Fruit fly (Drosophila melanogaster) whole organism, embryonic: ENCODE measurements around the gene CG12728.

Source experiments
- Atf-2 ChIP-seq: fragments of 200-800 bp; sonication (Bioruptor generic); optimal IDR thresholded peaks from 2 replicates; lab custom pipeline; 2016; ENCODE audit warnings: missing biosample characterization, missing genetic modification characterization
- Bdp1 ChIP-seq: fragments of 200-800 bp; sonication (Bioruptor generic); optimal IDR thresholded peaks from 3 replicates; lab custom pipeline; 2016; ENCODE audit warnings: missing biosample characterization, missing genetic modification characterization
- CG10565 ChIP-seq: fragments of 200-800 bp; sonication (Bioruptor generic); optimal IDR thresholded peaks from 3 replicates; lab custom pipeline; 2016; ENCODE audit warnings: missing biosample characterization, mild to moderate bottlenecking, missing genetic modification characterization
- CG11085 ChIP-seq: fragments of 200-800 bp; sonication (Bioruptor generic); IDR thresholded peaks from 2 replicates; pipeline ENCODE4 v1.3.6; 2022; ENCODE audit warnings: missing biosample characterization, missing genetic modification characterization
- CG12744 ChIP-seq: fragments of 200-800 bp; sonication (Bioruptor generic); optimal IDR thresholded peaks from 2 replicates; lab custom pipeline; 2016; ENCODE audit warnings: missing biosample characterization, missing genetic modification characterization
- CG12942 ChIP-seq: fragments of 200-800 bp; sonication (Bioruptor generic); optimal IDR thresholded peaks from 3 replicates; lab custom pipeline; 2016; ENCODE audit warnings: missing biosample characterization, missing genetic modification characterization
- CG17612 ChIP-seq: fragments of 200-800 bp; sonication (Bioruptor generic); IDR thresholded peaks from 2 replicates; pipeline ENCODE4 v1.3.6; 2022; ENCODE audit warnings: missing biosample characterization, missing genetic modification characterization
- CG31441 ChIP-seq: fragments of 200-800 bp; sonication (Bioruptor generic); IDR thresholded peaks from 2 replicates; pipeline ENCODE4 v1.3.6; 2022; ENCODE audit warnings: missing biosample characterization, missing genetic modification characterization
- CG3163 ChIP-seq: fragments of 200-800 bp; sonication (Bioruptor generic); optimal IDR thresholded peaks from 3 replicates; lab custom pipeline; 2016; ENCODE audit warnings: missing biosample characterization, missing genetic modification characterization
- CG33557 ChIP-seq: fragments of 200-800 bp; sonication (Bioruptor generic); optimal IDR thresholded peaks from 2 replicates; lab custom pipeline; 2019; ENCODE audit warnings: missing biosample characterization, mild to moderate bottlenecking, missing genetic modification characterization, moderate library complexity
- CG42726 ChIP-seq: fragments of 200-800 bp; sonication (Bioruptor generic); IDR thresholded peaks from 2 replicates; pipeline ENCODE4 v1.3.6; 2022; ENCODE audit warnings: missing biosample characterization, missing genetic modification characterization; ENCODE audit not compliant: partially characterized antibody
- CG4707 ChIP-seq: fragments of 200-800 bp; sonication (Bioruptor generic); optimal IDR thresholded peaks from 2 replicates; lab custom pipeline; 2018; ENCODE audit warnings: missing biosample characterization, mild to moderate bottlenecking, missing genetic modification characterization, moderate library complexity
- CG4854 ChIP-seq: fragments of 200-800 bp; sonication (Bioruptor generic); optimal IDR thresholded peaks from 2 replicates; lab custom pipeline; 2016; ENCODE audit warnings: missing biosample characterization, missing genetic modification characterization, inconsistent platforms
- CG6272 ChIP-seq: fragments of 200-800 bp; sonication (Bioruptor generic); IDR thresholded peaks from 2 replicates; pipeline ENCODE4 v1.3.6; 2022; ENCODE audit warnings: missing biosample characterization, missing genetic modification characterization
- CG6654 ChIP-seq: fragments of 200-800 bp; sonication (Bioruptor generic); optimal IDR thresholded peaks from 2 replicates; lab custom pipeline; 2017; ENCODE audit warnings: missing biosample characterization, mild to moderate bottlenecking, missing genetic modification characterization
- CG6765 ChIP-seq: fragments of 200-800 bp; sonication (Bioruptor generic); optimal IDR thresholded peaks from 3 replicates; lab custom pipeline; 2017; ENCODE audit warnings: missing biosample characterization, mild to moderate bottlenecking, missing genetic modification characterization
- CG8388 ChIP-seq: fragments of 200-800 bp; sonication (Bioruptor generic); optimal IDR thresholded peaks from 2 replicates; lab custom pipeline; 2019; ENCODE audit warnings: missing biosample characterization, mild to moderate bottlenecking, missing genetic modification characterization, moderate library complexity
- CkIIα-i1 ChIP-seq: fragments of 200-800 bp; sonication (Bioruptor generic); IDR thresholded peaks from 2 replicates; pipeline ENCODE4 v1.3.6; 2022; ENCODE audit warnings: missing biosample characterization, missing genetic modification characterization
- Deaf1 ChIP-seq: fragments of 200-800 bp; optimal IDR thresholded peaks from 3 replicates; lab custom pipeline; 2019; ENCODE audit warnings: missing biosample characterization, mild to moderate bottlenecking, missing genetic modification characterization, moderate library complexity
- Drgx ChIP-seq: fragments of 200-800 bp; sonication (Bioruptor generic); IDR thresholded peaks from 2 replicates; pipeline ENCODE4 v1.3.6; 2022; ENCODE audit warnings: missing biosample characterization, missing genetic modification characterization
- Hsf ChIP-seq: fragments of 200-800 bp; sonication (Bioruptor generic); optimal IDR thresholded peaks from 3 replicates; lab custom pipeline; 2016; ENCODE audit warnings: missing biosample characterization, missing genetic modification characterization
- Jarid2 ChIP-seq: fragments of 200-800 bp; sonication (Bioruptor generic); optimal IDR thresholded peaks from 3 replicates; lab custom pipeline; 2017; ENCODE audit warnings: mild to moderate bottlenecking, missing biosample characterization, missing genetic modification reagents, missing genetic modification characterization
- Med ChIP-seq: fragments of 200-800 bp; sonication (Bioruptor generic); peaks from one replicate; lab custom pipeline; 2016; ENCODE audit warnings: missing biosample characterization, missing genetic modification characterization, mild to moderate bottlenecking, inconsistent platforms, moderate library complexity
- NK7.1 ChIP-seq: fragments of 200-800 bp; sonication (Bioruptor generic); optimal IDR thresholded peaks from 3 replicates; lab custom pipeline; 2016; ENCODE audit warnings: missing biosample characterization, missing genetic modification characterization
- Oaz ChIP-seq: fragments of 200-800 bp; sonication (Bioruptor generic); IDR thresholded peaks from 2 replicates; pipeline ENCODE4 v1.3.6; 2022; ENCODE audit warnings: missing biosample characterization, missing genetic modification characterization
- Oli ChIP-seq: fragments of 200-800 bp; sonication (Bioruptor generic); optimal IDR thresholded peaks from 2 replicates; lab custom pipeline; 2018; ENCODE audit warnings: missing biosample characterization, mild to moderate bottlenecking, missing genetic modification characterization, moderate library complexity
- PHDP ChIP-seq: fragments of 200-800 bp; sonication (Bioruptor generic); optimal IDR thresholded peaks from 3 replicates; lab custom pipeline; 2018; ENCODE audit warnings: missing biosample characterization, mild to moderate bottlenecking, missing genetic modification characterization, moderate library complexity
- Xbp1 ChIP-seq: fragments of 200-800 bp; sonication (Bioruptor generic); optimal IDR thresholded peaks from 3 replicates; lab custom pipeline; 2016; ENCODE audit warnings: missing biosample characterization, mild to moderate bottlenecking, missing genetic modification characterization
- bsh ChIP-seq, 2 experiments: fragments of 200-800 bp; sonication (Bioruptor generic); optimal IDR thresholded peaks; 2 replicates each; lab custom pipeline; 2017 to 2018; ENCODE audit warnings: mild to moderate bottlenecking in 2 of 2, missing biosample characterization in 2 of 2, missing genetic modification characterization in 2 of 2, moderate library complexity in 1 of 2
- chinmo ChIP-seq: fragments of 200-800 bp; sonication (Bioruptor generic); IDR thresholded peaks from 4 replicates; pipeline ENCODE4 v1.3.6; 2022; ENCODE audit warnings: missing biosample characterization, missing genetic modification characterization; ENCODE audit not compliant: partially characterized antibody
- dmrt99B ChIP-seq: fragments of 200-800 bp; sonication (Bioruptor generic); optimal IDR thresholded peaks from 2 replicates; lab custom pipeline; 2018; ENCODE audit warnings: missing biosample characterization, mild to moderate bottlenecking, missing genetic modification characterization, moderate library complexity
- dpn ChIP-seq, 2 experiments: fragments of 200-800 bp; sonication (Bioruptor generic); optimal IDR thresholded peaks; 3 replicates each; lab custom pipeline; 2016; ENCODE audit warnings: missing biosample characterization in 2 of 2, missing genetic modification characterization in 2 of 2
- eve ChIP-seq, 2 experiments: fragments of >200 bp; optimal IDR thresholded peaks; 2 replicates each; lab custom pipeline; 2017; ENCODE audit warnings: missing biosample characterization in 2 of 2, missing genetic modification characterization in 2 of 2
- exex ChIP-seq: fragments of 200-800 bp; sonication (Bioruptor generic); optimal IDR thresholded peaks from 4 replicates; lab custom pipeline; 2018; ENCODE audit warnings: missing biosample characterization, mild to moderate bottlenecking, missing genetic modification characterization, moderate library complexity
- gem ChIP-seq: fragments of 200-800 bp; sonication (Bioruptor generic); optimal IDR thresholded peaks from 2 replicates; lab custom pipeline; 2019; ENCODE audit warnings: missing biosample characterization, mild to moderate bottlenecking, missing genetic modification characterization, moderate library complexity
- hkb ChIP-seq, 2 experiments: fragments of 200-800 bp in 1 of 2; fragments of >200 bp in 1 of 2; sonication (Bioruptor generic) in 1 of 2; IDR thresholded peaks in 1 of 2; optimal IDR thresholded peaks in 1 of 2; 2 replicates each; pipeline versions ENCODE4 v1.3.6 to Lab custom; 2017 to 2022; ENCODE audit warnings: missing biosample characterization in 1 of 2, missing genetic modification characterization in 1 of 2
- kay ChIP-seq: fragments of 200-800 bp; sonication (Bioruptor generic); optimal IDR thresholded peaks from 2 replicates; lab custom pipeline; 2016; ENCODE audit warnings: missing biosample characterization, missing genetic modification characterization
- klu ChIP-seq: fragments of 200-800 bp; sonication (Bioruptor generic); IDR thresholded peaks from 2 replicates; pipeline ENCODE4 v1.3.6; 2022; ENCODE audit warnings: missing biosample characterization, missing genetic modification characterization
- pan ChIP-seq, 4 experiments: fragments of >200 bp in 3 of 4; fragments of 200-800 bp in 1 of 4; sonication (Bioruptor generic) in 1 of 4; optimal IDR thresholded peaks in 3 of 4; IDR thresholded peaks in 1 of 4; 2 replicates each; pipeline versions ENCODE4 v1.3.6 to Lab custom; 2017 to 2022; ENCODE audit warnings: missing biosample characterization in 2 of 4, missing genetic modification characterization in 2 of 4, mixed read lengths in 1 of 4
- pho ChIP-seq: fragments of 200-800 bp; sonication (Bioruptor generic); optimal IDR thresholded peaks from 2 replicates; lab custom pipeline; 2016; ENCODE audit warnings: missing biosample characterization, missing genetic modification characterization
- ro ChIP-seq: fragments of 200-800 bp; sonication (Bioruptor generic); IDR thresholded peaks from 2 replicates; pipeline ENCODE4 v1.3.6; 2022; ENCODE audit warnings: missing biosample characterization, missing genetic modification characterization
- schlank ChIP-seq: fragments of 200-800 bp; sonication (Bioruptor generic); optimal IDR thresholded peaks from 2 replicates; lab custom pipeline; 2018; ENCODE audit warnings: missing biosample characterization, mild to moderate bottlenecking, missing genetic modification characterization
- slou ChIP-seq: fragments of 200-800 bp; sonication (Bioruptor generic); optimal IDR thresholded peaks from 3 replicates; lab custom pipeline; 2016; ENCODE audit warnings: missing biosample characterization, missing genetic modification characterization
- tin ChIP-seq: fragments of 200-800 bp; sonication (Bioruptor generic); optimal IDR thresholded peaks from 3 replicates; lab custom pipeline; 2016; ENCODE audit warnings: missing biosample characterization, missing genetic modification characterization
- tll ChIP-seq, 2 experiments: fragments of 200-800 bp in 1 of 2; fragments of >200 bp in 1 of 2; sonication (Bioruptor generic) in 1 of 2; optimal IDR thresholded peaks; 2 replicates each; lab custom pipeline; 2017 to 2019; ENCODE audit warnings: missing biosample characterization in 2 of 2, missing genetic modification characterization in 2 of 2, mild to moderate bottlenecking in 1 of 2, moderate library complexity in 1 of 2
- trem ChIP-seq: fragments of 200-800 bp; optimal IDR thresholded peaks from 3 replicates; lab custom pipeline; 2019; ENCODE audit warnings: missing biosample characterization, mild to moderate bottlenecking, missing genetic modification characterization, moderate library complexity
- tx ChIP-seq: fragments of 200-800 bp; sonication (Bioruptor generic); optimal IDR thresholded peaks from 2 replicates; lab custom pipeline; 2016; ENCODE audit warnings: missing biosample characterization, missing genetic modification characterization
- wdn ChIP-seq: fragments of 200-800 bp; sonication (Bioruptor generic); IDR thresholded peaks from 2 replicates; pipeline ENCODE4 v1.3.6; 2022; ENCODE audit warnings: missing biosample characterization, missing genetic modification characterization
- yki ChIP-seq: fragments of >200 bp; optimal IDR thresholded peaks from 3 replicates; lab custom pipeline; 2018

CG12728 gene

DNA sequence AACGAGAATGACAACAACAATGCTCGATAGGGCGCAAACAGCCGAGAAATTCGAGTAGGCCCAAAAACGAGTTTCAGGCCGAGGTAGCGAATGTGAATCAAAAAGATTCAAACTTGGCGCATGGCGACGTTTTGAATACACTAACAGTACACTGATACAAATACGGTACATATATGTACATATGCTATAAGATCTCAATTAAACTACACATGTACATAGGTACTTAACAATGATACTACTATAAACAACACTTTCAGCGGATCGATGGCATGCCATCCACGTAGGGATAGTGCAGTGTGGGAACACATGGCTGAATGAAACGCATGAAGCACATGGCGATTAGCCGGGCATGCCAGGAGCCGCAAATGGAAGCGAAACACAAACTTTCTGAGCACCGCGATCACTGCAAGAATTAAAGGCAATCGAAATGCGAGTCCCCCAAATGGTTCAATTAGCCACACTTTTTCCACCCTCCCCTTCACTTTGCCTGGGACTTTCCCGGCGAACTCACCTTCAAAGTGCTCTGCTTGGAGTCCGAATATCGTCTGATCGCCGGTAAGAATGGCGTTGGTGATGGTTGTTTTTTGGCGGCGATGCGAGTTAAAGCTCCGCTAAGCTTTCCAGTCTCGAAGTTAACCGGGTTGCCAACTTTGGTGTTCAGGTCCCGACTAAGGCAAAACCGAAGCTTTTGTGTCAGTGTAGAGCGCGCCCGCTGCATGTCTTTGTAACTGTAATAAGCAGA, 26.5 kb upstream of the CG12728 start (continued):
- no peak for TF ChIP-seq Bdp1
- TF ChIP-seq tin (GFP tag; lab: Kevin White, UChicago), result no peak
- TF ChIP-seq CG17612, result no peak
- TF ChIP-seq klu (GFP tag; lab: Robert Waterston, UW), result no peak
- TF ChIP-seq CG6765 (GFP tag; lab: Kevin White, UChicago), result no peak
- TF ChIP-seq Deaf1 (tag; lab: Kevin White, UChicago), result no peak
- TF ChIP-seq bsh (GFP tag; optimal IDR thresholded peaks at IDR 0.05; lab: Kevin White, UChicago), result no peak
- no peak for TF ChIP-seq tll (GFP tag; optimal IDR thresholded peaks at IDR 0.05; lab: Kevin White, UChicago)
- no peak for TF ChIP-seq Jarid2 (GFP tag; lab: Kevin White, UChicago)
- TF ChIP-seq CG12744 (GFP tag; lab: Kevin White, UChicago), result no peak
- TF ChIP-seq eve (GFP tag; optimal IDR thresholded peaks at IDR 0.05; lab: Kevin White, UChicago), result no peak
- no peak for TF ChIP-seq Atf-2 (GFP tag; lab: Kevin White, UChicago)
- peak; percentile 84 for TF ChIP-seq Med
- TF ChIP-seq CG3163 (GFP tag; lab: Kevin White, UChicago), result no peak
- no peak for TF ChIP-seq schlank (tag; lab: Kevin White, UChicago)
- no peak for TF ChIP-seq dpn (GFP tag; optimal IDR thresholded peaks at IDR 0.05; lab: Kevin White, UChicago)
- no peak for TF ChIP-seq CG10565 (GFP tag; lab: Kevin White, UChicago)
- TF ChIP-seq NK7.1 (GFP tag; lab: Kevin White, UChicago), result no peak
- no peak for TF ChIP-seq CkIIα-i1 (GFP tag; lab: Robert Waterston, UW)
- TF ChIP-seq chinmo, result 0 out of 4 replicates have a peak, but pooled peaks have one; percentile 18
- no peak for TF ChIP-seq CG8388 (GFP tag; lab: Kevin White, UChicago)
- no peak for TF ChIP-seq CG31441
- no peak for TF ChIP-seq CG12942
- no peak for TF ChIP-seq Xbp1 (GFP tag; lab: Kevin White, UChicago)
- no peak for TF ChIP-seq kay (GFP tag; lab: Kevin White, UChicago)
- TF ChIP-seq yki, result no peak
- no peak for TF ChIP-seq slou (GFP tag; lab: Kevin White, UChicago)
- TF ChIP-seq pan (optimal IDR thresholded peaks at IDR 0.05; lab: Kevin White, UChicago), result no peak
- no peak for TF ChIP-seq pan (GFP tag; optimal IDR thresholded peaks at IDR 0.05 in 1 of 2, IDR thresholded peaks at IDR 0.05 in 1 of 2)
- TF ChIP-seq pho, result no peak
- no peak for TF ChIP-seq hkb (optimal IDR thresholded peaks at IDR 0.05; lab: Kevin White, UChicago)
- 0 out of 2 replicates have a peak, but pooled peaks have one; percentile 21 for TF ChIP-seq hkb (GFP tag; IDR thresholded peaks at IDR 0.05; lab: Robert Waterston, UW)
- no peak for TF ChIP-seq Oli (tag; lab: Kevin White, UChicago)
- no peak for TF ChIP-seq CG4707 (GFP tag; lab: Kevin White, UChicago)
- TF ChIP-seq ro (GFP tag; lab: Robert Waterston, UW), result no peak
- TF ChIP-seq CG42726, result no peak
- TF ChIP-seq CG4854, result no peak
- TF ChIP-seq dmrt99B (tag; lab: Kevin White, UChicago), result no peak
- no peak for TF ChIP-seq CG11085 (GFP tag; lab: Robert Waterston, UW)
- no peak for TF ChIP-seq PHDP (tag; lab: Kevin White, UChicago)
- TF ChIP-seq CG6654 (GFP tag; lab: Kevin White, UChicago), result no peak
- no peak for TF ChIP-seq Oaz
- no peak for TF ChIP-seq tx (GFP tag; lab: Kevin White, UChicago)
- no peak for TF ChIP-seq trem
- TF ChIP-seq CG6272 (GFP tag; lab: Robert Waterston, UW), result no peak
- TF ChIP-seq Drgx, result peak; percentile 43; the same call in 1 of the 2 replicates
- no peak for TF ChIP-seq wdn (GFP tag; lab: Robert Waterston, UW)
- TF ChIP-seq gem, result no peak
- no peak for TF ChIP-seq Hsf (GFP tag; lab: Kevin White, UChicago)
- TF ChIP-seq CG33557 (GFP tag; lab: Kevin White, UChicago), result no peak
- no peak for TF ChIP-seq exex
